Worm (Caenorhabditis elegans) whole organism, midembryonic: Measurements from ENCODE around the gene col-73.
"Not testable (repeated sequence)": the region's sequence is repeated elsewhere in the genome, so short reads cannot be mapped to it uniquely, and the experiment has no call there.

ENCODE experiments used
- T22C8.4 ChIP-seq: fragments of 200-800 bp; sonication (Bioruptor generic); IDR thresholded peaks from 2 replicates; pipeline ENCODE4 v1.3.6; 2022; ENCODE audit warnings: missing genetic modification characterization, missing compliant biosample characterization
- cog-1 ChIP-seq: sonication (generic microtip); optimal IDR thresholded peaks from 2 replicates; lab custom pipeline; 2016; ENCODE audit warnings: missing genetic modification characterization, missing compliant biosample characterization
- flt-1 ChIP-seq: fragments of 200-800 bp; sonication (Bioruptor generic); IDR thresholded peaks from 2 replicates; pipeline ENCODE4 v1.3.6; 2022; ENCODE audit warnings: missing genetic modification characterization, missing compliant biosample characterization
- klf-2 ChIP-seq: fragments of 200-800 bp; sonication (Bioruptor generic); conservative IDR thresholded peaks from 2 replicates; pipeline ENCODE4 v1.3.6; 2022; ENCODE audit warnings: missing genetic modification reagents, missing genetic modification characterization, missing compliant biosample characterization
- med-1 ChIP-seq: sonication (generic microtip); optimal IDR thresholded peaks from 2 replicates; lab custom pipeline; 2017; ENCODE audit warnings: missing genetic modification characterization, mild to moderate bottlenecking, missing compliant biosample characterization, antibody characterized with exemption, missing genetic modification reagents; ENCODE audit not compliant: insufficient read depth
- ref-1 ChIP-seq: fragments of 200-800 bp; sonication (Bioruptor generic); conservative IDR thresholded peaks from 2 replicates; pipeline ENCODE4 v1.3.6; 2022; ENCODE audit warnings: missing genetic modification reagents, missing genetic modification characterization, missing compliant biosample characterization
- tab-1 ChIP-seq: fragments of 200-800 bp; sonication (Bioruptor generic); IDR thresholded peaks from 2 replicates; pipeline ENCODE4 v1.3.6; 2022; ENCODE audit warnings: missing genetic modification characterization, missing compliant biosample characterization
- ztf-23 ChIP-seq: fragments of 200-800 bp; sonication (Bioruptor generic); IDR thresholded peaks from 2 replicates; pipeline ENCODE4 v1.3.6; 2022; ENCODE audit warnings: missing genetic modification reagents, missing genetic modification characterization, missing compliant biosample characterization
- ztf-29 ChIP-seq: fragments of 200-800 bp; sonication (Bioruptor generic); IDR thresholded peaks from 2 replicates; pipeline ENCODE4 v1.3.6; 2022; ENCODE audit warnings: missing genetic modification reagents, missing genetic modification characterization, missing compliant biosample characterization

The col-73 gene

DNA sequence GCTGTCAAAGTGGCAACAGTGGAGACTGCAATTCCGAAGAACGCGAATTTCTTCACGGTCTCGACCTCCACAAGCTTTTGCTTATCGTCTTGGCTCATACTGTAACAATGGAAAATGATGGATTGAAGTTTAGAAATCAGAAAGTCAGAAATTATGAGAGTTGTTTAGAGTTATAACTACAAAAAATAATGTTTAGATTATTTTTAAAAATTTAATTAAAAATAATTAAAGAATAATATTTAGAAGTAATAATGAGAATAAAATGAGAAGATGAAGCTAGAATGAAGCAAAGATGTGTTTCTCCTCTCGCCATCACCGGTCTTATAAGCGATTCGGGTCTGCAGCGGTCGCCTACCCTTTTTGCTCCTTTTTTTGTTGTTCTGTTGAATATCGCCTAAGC, at the start of gene col-73:
Gene col-73, minus strand, starts transcription at position 101 of the 400 bp plus-strand sequence.
- TF ChIP-seq tab-1 (GFP tag; lab: Robert Waterston, UW): no peak
- TF ChIP-seq med-1 (GFP tag; lab: Kevin White, UChicago): no peak
- no peak for TF ChIP-seq ref-1 (GFP tag; lab: Robert Waterston, UW)
- TF ChIP-seq ztf-23 (GFP tag; lab: Robert Waterston, UW): no peak
- no peak for TF ChIP-seq T22C8.4 (GFP tag; lab: Robert Waterston, UW)
- no peak for TF ChIP-seq klf-2
- no peak for TF ChIP-seq cog-1 (tag; lab: Kevin White, UChicago)
- no peak for TF ChIP-seq flt-1 (GFP tag; lab: Robert Waterston, UW)
- TF ChIP-seq ztf-29: no peak

DNA sequence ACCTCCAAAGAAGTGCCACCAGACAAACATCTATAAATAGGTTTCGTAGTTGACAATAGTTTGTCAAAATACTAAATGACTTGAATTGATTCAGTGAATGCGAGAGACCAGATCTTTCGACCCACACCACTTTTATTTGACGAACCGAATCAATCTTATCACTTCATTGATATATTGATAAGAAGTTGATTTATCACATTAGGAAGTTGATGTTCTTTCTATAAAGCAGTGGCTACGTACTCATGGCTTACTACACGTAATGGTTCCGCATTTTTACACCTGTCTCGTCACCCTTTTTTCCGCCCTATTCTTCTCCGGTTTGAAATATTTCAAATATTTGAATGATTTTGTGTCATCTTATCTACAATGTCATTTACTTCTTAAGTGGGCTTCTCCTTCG, 47.7 kb upstream of the col-73 start:
- TF ChIP-seq cog-1 (tag; lab: Kevin White, UChicago): no peak
- no peak for TF ChIP-seq med-1 (GFP tag; lab: Kevin White, UChicago)
- TF ChIP-seq klf-2: no peak
- TF ChIP-seq T22C8.4 (GFP tag; lab: Robert Waterston, UW): no peak
- no peak for TF ChIP-seq ref-1 (GFP tag; lab: Robert Waterston, UW)
- TF ChIP-seq flt-1 (GFP tag; lab: Robert Waterston, UW): no peak
- TF ChIP-seq ztf-23 (GFP tag; lab: Robert Waterston, UW): no peak
- no peak for TF ChIP-seq ztf-29
- no peak for TF ChIP-seq tab-1 (GFP tag; lab: Robert Waterston, UW)

DNA sequence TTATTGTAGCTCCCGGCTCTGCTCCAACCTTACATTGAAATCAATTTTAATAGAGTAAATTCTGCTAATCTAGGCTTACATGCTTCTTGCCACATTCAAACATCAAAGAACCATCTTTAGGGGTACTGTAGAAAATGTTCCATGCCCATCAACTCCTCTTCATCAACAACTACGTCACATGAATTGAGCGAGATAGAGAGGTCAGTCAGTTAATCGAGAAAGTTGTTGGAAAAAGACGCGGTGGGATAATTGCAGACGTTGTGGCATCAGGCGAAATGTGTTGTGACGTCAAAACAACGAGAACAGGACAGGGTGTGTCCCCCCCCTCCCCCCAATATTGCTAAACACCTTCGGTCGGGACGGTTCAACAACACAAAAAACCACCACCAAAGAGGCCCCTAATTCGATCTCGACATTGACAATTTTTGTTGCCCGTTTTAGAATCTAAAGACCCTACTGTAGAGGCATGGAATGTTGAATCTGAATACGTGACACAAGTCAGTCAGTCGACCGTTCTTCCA, 45.6 kb upstream of the col-73 start:
- TF ChIP-seq med-1 (GFP tag; lab: Kevin White, UChicago) (no peak), flt-1 (GFP tag; lab: Robert Waterston, UW) (no peak), T22C8.4 (GFP tag; lab: Robert Waterston, UW) (no peak), ztf-23 (GFP tag; lab: Robert Waterston, UW) (no peak), cog-1 (tag; lab: Kevin White, UChicago) (no peak), klf-2 (no peak), tab-1 (GFP tag; lab: Robert Waterston, UW) (no peak), ztf-29 (no peak), ref-1 (GFP tag; lab: Robert Waterston, UW) (no peak)

DNA sequence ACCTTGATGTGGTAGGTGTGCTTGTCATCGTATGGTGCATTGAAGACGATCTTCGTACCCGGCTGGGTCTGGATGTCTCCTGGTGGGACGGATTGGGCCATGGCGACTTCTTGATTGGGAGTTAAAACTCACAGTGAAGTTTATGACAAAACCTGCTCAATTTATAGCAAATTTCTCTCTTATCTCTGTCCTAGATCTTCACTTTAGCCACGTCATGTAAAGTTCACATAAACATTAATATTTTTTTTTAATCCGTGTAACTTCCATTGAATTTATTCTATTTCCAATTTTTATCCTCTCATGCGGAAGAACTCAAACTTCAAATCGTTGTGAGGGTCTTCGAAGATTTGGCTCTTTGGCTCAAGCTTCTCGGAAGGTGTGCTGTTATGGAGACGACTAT, 43.5 kb upstream of the col-73 start, which contains the start of gene msp-31:
Gene msp-31, minus strand, starts transcription at position 101 of the 400 bp plus-strand sequence.
- TF ChIP-seq ztf-29; med-1 (GFP tag; lab: Kevin White, UChicago); T22C8.4 (GFP tag; lab: Robert Waterston, UW): not testable (repeated sequence)

DNA sequence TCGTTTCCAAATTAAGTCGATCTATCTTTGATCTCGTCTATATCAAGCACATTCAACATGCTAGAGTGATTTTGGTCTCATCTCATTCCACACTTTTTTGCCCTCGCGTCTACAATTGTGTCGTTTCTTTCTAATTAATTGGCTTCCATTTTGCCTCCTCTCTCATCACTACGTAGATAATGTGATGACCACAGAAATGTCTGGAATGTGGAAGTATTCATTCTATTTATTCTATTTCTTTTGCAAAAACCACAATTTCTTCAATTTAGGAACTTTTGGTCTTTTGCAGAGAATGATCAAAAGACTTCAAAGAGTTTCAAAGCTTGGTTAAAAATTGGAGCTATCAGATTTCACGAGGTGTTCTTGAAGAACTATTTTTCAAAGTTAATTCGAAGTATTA, 42.6 kb upstream of the col-73 start:
- TF ChIP-seq cog-1 (tag; lab: Kevin White, UChicago) (no peak), ztf-29 (no peak), flt-1 (GFP tag; lab: Robert Waterston, UW) (no peak), T22C8.4 (GFP tag; lab: Robert Waterston, UW) (no peak), tab-1 (GFP tag; lab: Robert Waterston, UW) (no peak), ztf-23 (GFP tag; lab: Robert Waterston, UW) (no peak), ref-1 (GFP tag; lab: Robert Waterston, UW) (no peak), klf-2 (no peak), med-1 (GFP tag; lab: Kevin White, UChicago) (no peak)

DNA sequence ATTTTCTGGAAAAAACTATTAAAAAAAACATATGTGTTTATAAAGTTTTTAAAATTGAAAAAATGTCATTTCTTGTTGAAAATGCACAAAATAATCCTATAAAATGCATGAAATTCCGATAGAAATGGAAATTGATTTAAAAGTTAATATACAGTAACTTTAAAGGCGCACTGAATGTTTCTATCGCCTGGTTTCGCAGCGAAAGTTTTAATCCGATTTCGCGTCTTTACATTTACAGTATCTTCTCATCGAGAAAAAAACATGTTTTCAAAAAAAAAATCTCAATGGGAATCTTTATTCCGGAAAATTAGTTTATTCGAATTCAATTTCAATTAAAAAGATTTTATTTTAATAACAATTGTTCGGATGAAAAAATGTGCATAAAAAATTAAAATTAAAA, 41.3 kb upstream of the col-73 start, which contains the start of gene R05F9.11:
Gene R05F9.11, minus strand, starts transcription at position 5 of the 400 bp plus-strand sequence.
- TF ChIP-seq med-1 (GFP tag; lab: Kevin White, UChicago) (no peak), flt-1 (GFP tag; lab: Robert Waterston, UW) (no peak), T22C8.4 (GFP tag; lab: Robert Waterston, UW) (no peak), ztf-23 (GFP tag; lab: Robert Waterston, UW) (no peak), klf-2 (no peak), ref-1 (GFP tag; lab: Robert Waterston, UW) (no peak), tab-1 (GFP tag; lab: Robert Waterston, UW) (no peak), ztf-29 (no peak), cog-1 (tag; lab: Kevin White, UChicago) (no peak)

DNA sequence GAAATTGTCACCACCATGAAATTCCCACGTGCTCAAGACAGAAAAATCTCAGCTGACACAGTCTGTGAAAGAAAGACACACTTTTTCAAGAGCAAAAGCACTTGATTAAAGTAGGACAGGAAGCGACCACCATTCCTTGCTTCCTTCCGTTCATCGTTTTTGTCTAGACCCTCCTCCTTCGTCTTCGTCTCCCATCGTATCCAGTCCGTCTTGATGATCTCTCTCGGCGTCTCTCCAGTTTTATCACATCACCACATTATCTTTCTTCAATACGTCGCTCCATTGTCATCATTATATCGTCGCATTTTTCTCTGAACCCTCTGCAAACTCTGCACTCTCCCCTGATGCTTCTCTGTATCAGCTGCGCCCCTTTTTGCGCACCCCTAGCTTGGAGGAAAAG, 35.2 kb upstream of the col-73 start:
- TF ChIP-seq T22C8.4 (GFP tag; lab: Robert Waterston, UW): no peak
- TF ChIP-seq cog-1 (tag; lab: Kevin White, UChicago): no peak
- TF ChIP-seq ztf-23 (GFP tag; lab: Robert Waterston, UW): no peak
- TF ChIP-seq tab-1 (GFP tag; lab: Robert Waterston, UW): no peak
- TF ChIP-seq klf-2: no peak
- TF ChIP-seq flt-1 (GFP tag; lab: Robert Waterston, UW): no peak
- TF ChIP-seq ref-1 (GFP tag; lab: Robert Waterston, UW): no peak
- TF ChIP-seq ztf-29: no peak
- no peak for TF ChIP-seq med-1 (GFP tag; lab: Kevin White, UChicago)

DNA sequence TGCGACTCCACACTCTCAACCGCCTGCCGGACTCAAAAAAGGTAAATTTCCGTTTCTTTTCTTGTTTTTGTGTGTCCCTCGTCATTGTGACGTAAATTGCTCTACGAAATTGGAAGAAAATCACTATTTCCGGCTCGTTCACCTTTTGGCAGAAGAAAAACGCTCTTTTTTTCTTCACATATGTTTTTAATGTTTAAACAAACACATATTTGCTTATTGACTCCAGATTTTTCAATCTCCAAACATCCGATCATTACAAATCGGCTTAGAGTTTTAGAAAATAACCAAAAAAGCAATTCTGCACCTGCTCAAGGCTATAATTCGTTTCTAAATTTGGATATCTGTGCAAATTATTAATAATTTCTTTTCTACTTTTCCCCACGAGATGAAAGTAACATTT, 33.0 kb upstream of the col-73 start:
- no peak for TF ChIP-seq T22C8.4 (GFP tag; lab: Robert Waterston, UW)
- TF ChIP-seq med-1 (GFP tag; lab: Kevin White, UChicago): no peak
- TF ChIP-seq tab-1 (GFP tag; lab: Robert Waterston, UW): no peak
- no peak for TF ChIP-seq ref-1 (GFP tag; lab: Robert Waterston, UW)
- no peak for TF ChIP-seq klf-2
- no peak for TF ChIP-seq ztf-23 (GFP tag; lab: Robert Waterston, UW)
- no peak for TF ChIP-seq flt-1 (GFP tag; lab: Robert Waterston, UW)
- TF ChIP-seq cog-1 (tag; lab: Kevin White, UChicago): no peak
- TF ChIP-seq ztf-29: no peak

DNA sequence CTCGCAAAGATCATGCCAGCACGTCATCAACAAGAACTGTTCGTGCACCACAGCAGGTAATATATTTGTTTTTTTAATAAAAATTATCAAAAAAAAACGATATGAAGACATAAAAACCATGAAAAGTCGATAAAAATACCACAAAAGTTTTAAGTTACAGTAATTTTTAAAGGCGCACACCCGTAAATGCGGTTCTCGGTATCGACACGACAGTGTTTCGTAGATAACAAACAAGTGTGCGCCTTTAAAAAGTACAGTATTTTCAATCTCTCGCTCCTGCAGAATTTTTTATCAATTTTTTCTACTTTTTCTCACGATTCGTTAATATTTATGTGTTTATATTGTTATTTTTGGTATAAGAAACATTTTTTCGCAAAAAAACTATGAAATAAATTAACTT, 32.4 kb upstream of the col-73 start:
- TF ChIP-seq cog-1 (tag; lab: Kevin White, UChicago) (no peak), T22C8.4 (GFP tag; lab: Robert Waterston, UW) (no peak)
